Worm (Caenorhabditis elegans) whole organism, L3 larva: ENCODE measurements around the gene nhr-138.

Experiments used
- aly-2 ChIP-seq: fragments of 150-350 bp; optimal IDR thresholded peaks from 2 replicates; lab custom pipeline; 2014; ENCODE audit warnings: missing biosample characterization, missing genetic modification characterization
- ama-1 ChIP-seq: fragments of 150-350 bp; optimal IDR thresholded peaks from 2 replicates; lab custom pipeline; 2018
- elt-1 ChIP-seq: fragments of 150-350 bp; optimal IDR thresholded peaks from 2 replicates; lab custom pipeline; 2014; ENCODE audit warnings: missing biosample characterization, missing genetic modification characterization
- nhr-11 ChIP-seq: fragments of 150-350 bp; optimal IDR thresholded peaks from 2 replicates; lab custom pipeline; 2014; ENCODE audit warnings: missing biosample characterization, missing genetic modification characterization
- skn-1 ChIP-seq: fragments of 150-350 bp; optimal IDR thresholded peaks from 2 replicates; lab custom pipeline; 2014; ENCODE audit warnings: missing biosample characterization, missing genetic modification characterization
- unc-62 ChIP-seq: fragments of 150-350 bp; sonication (generic microtip); optimal IDR thresholded peaks from 4 replicates; lab custom pipeline; 2014; ENCODE audit warnings: missing biosample characterization, missing genetic modification reagents, missing genetic modification characterization
- zag-1 ChIP-seq: fragments of 150-350 bp; optimal IDR thresholded peaks from 2 replicates; lab custom pipeline; 2014; ENCODE audit warnings: missing biosample characterization, missing genetic modification characterization
- ztf-4 ChIP-seq: fragments of 150-350 bp; optimal IDR thresholded peaks from 2 replicates; lab custom pipeline; 2014; ENCODE audit warnings: missing biosample characterization, missing genetic modification characterization

DNA sequence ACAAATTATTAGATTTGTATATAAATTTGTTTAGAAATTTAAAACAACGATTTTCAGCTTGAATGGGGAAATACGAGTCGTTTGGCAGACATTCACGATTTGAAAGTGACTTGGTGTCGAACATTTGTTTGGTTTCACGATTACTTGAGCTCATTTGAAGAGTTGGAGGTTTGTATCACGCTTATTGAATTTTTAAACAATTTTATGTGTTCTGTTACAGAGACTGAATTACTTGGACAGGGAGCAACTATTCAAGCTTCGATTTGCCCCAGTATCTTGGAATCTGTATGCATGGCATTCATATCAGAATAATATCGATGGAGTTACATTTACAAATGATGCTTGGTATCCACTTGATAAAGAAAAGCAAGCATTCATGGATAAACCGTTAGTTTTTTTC, 2.2 kb downstream of the nhr-138 start:
- no peak for TF ChIP-seq unc-62 (GFP tag; lab: Kevin White, UChicago)
- no peak for TF ChIP-seq aly-2 (tag; lab: Kevin White, UChicago)
- no peak for TF ChIP-seq elt-1 (tag; lab: Kevin White, UChicago)
- no peak for TF ChIP-seq ama-1 (lab: Kevin White, UChicago)
- no peak for TF ChIP-seq skn-1
- TF ChIP-seq ztf-4 (tag; lab: Kevin White, UChicago): no peak
- no peak for TF ChIP-seq nhr-11
- no peak for TF ChIP-seq zag-1 (tag; lab: Kevin White, UChicago)
